Worm (Caenorhabditis elegans) whole organism, early embryonic: Measurements from ENCODE around the gene pah-1.

ENCODE experiments used
- ama-1 ChIP-seq: fragments of 150-350 bp; optimal IDR thresholded peaks from 2 replicates; lab custom pipeline; 2014
- flt-1 ChIP-seq: fragments of 200-800 bp; sonication (Bioruptor generic); IDR thresholded peaks from 2 replicates; pipeline ENCODE4 v1.3.6; 2022; ENCODE audit warnings: missing genetic modification characterization, missing compliant biosample characterization
- hmbx-1 ChIP-seq: sonication (generic microtip); optimal IDR thresholded peaks from 2 replicates; lab custom pipeline; 2016; ENCODE audit warnings: mild to moderate bottlenecking, missing genetic modification characterization, missing compliant biosample characterization
- hmg-4 ChIP-seq: fragments of 200-800 bp; sonication (Bioruptor generic); optimal IDR thresholded peaks from 2 replicates; lab custom pipeline; 2018; ENCODE audit warnings: mild to moderate bottlenecking, missing genetic modification characterization, missing compliant biosample characterization
- tbx-37 ChIP-seq: fragments of 200-800 bp; sonication (Bioruptor generic); conservative IDR thresholded peaks from 2 replicates; pipeline ENCODE4 v1.3.6; 2022; ENCODE audit warnings: missing genetic modification reagents, missing genetic modification characterization, missing compliant biosample characterization

- TF ChIP-seq flt-1 (GFP tag; lab: Robert Waterston, UW), result no peak
- no peak for TF ChIP-seq hmbx-1 (tag; lab: Kevin White, UChicago)
- no peak for TF ChIP-seq hmg-4 (GFP tag; lab: Kevin White, UChicago)
- no peak for TF ChIP-seq ama-1 (lab: Kevin White, UChicago)
- no peak for TF ChIP-seq tbx-37
Measured at ce11 chrII:8799725-8800124, 32.9 kb upstream of the pah-1 start.
